Worm (Caenorhabditis elegans) whole organism, young adult: Measurements from ENCODE around the gene Y79H2A.3.

Experiments used
- F23B12.7 ChIP-seq: sonication (generic microtip); optimal IDR thresholded peaks from 2 replicates; lab custom pipeline; 2017; ENCODE audit warnings: missing genetic modification characterization, mild to moderate bottlenecking, missing compliant biosample characterization, antibody characterized with exemption, moderate library complexity; ENCODE audit not compliant: insufficient read depth
- F49E8.2 ChIP-seq: sonication (generic microtip); optimal IDR thresholded peaks from 3 replicates; lab custom pipeline; 2017; ENCODE audit warnings: missing genetic modification characterization, mild to moderate bottlenecking, missing compliant biosample characterization, antibody characterized with exemption, moderate library complexity; ENCODE audit not compliant: insufficient read depth
- F52B5.7 ChIP-seq: sonication (generic microtip); optimal IDR thresholded peaks from 2 replicates; lab custom pipeline; 2016; ENCODE audit warnings: mild to moderate bottlenecking, missing genetic modification characterization, missing compliant biosample characterization
- F55B11.4 ChIP-seq: sonication (generic microtip); optimal IDR thresholded peaks from 2 replicates; lab custom pipeline; 2016; ENCODE audit warnings: missing compliant biosample characterization, missing genetic modification characterization, borderline replicate concordance; ENCODE audit not compliant: insufficient read depth
- cebp-1 ChIP-seq, 2 experiments: fragments of 200-800 bp in 1 of 2; sonication (Bioruptor generic) in 1 of 2; sonication (generic microtip) in 1 of 2; IDR thresholded peaks in 1 of 2; optimal IDR thresholded peaks in 1 of 2; 2 replicates each; pipeline versions ENCODE4 v1.3.6 to Lab custom; 2017 to 2022; ENCODE audit warnings: missing compliant biosample characterization in 2 of 2, missing genetic modification characterization in 2 of 2, mild to moderate bottlenecking in 1 of 2, missing genetic modification reagents in 1 of 2, moderate library complexity in 1 of 2
- ceh-27 ChIP-seq: fragments of 200-800 bp; sonication (Bioruptor generic); optimal IDR thresholded peaks from 2 replicates; lab custom pipeline; 2018; ENCODE audit warnings: mild to moderate bottlenecking, missing genetic modification characterization, moderate library complexity, missing compliant biosample characterization
- dox-1 ChIP-seq: fragments of 200-800 bp; sonication (Bioruptor generic); IDR thresholded peaks from 2 replicates; pipeline ENCODE4 v1.3.6; 2022; ENCODE audit warnings: missing genetic modification reagents, missing genetic modification characterization, missing compliant biosample characterization
- snpc-4 ChIP-seq, 5 experiments: fragments of 150-350 bp in 1 of 5; sonication (generic microtip) in 4 of 5; optimal IDR thresholded peaks; 2 replicates each; lab custom pipeline; 2014 to 2018; ENCODE audit warnings: missing genetic modification characterization in 5 of 5, missing biosample characterization in 3 of 5, antibody characterized with exemption in 2 of 5, mild to moderate bottlenecking in 2 of 5, missing compliant biosample characterization in 2 of 5, missing genotype in 2 of 5, moderate library complexity in 2 of 5, missing genetic modification reagents in 1 of 5

Y79H2A.3 gene

DNA sequence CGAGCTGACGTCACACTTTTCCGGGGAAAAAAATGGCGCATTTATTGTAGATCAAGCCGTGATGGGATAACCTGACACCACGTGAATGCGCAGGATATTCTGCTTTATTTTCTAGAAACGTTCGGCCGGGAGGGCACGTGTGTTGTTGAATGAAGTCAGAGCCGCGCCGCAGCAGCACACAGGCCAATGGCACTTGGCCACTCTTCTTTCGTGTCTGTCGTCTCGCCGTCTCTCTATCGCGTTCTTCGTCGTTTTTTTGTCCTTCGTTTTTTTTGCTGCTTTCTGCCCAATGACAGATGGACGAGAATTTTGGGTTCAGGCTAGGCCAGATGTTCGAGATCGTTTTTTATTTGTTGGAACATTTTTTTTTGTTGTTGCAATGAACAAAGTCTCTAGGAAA is 70.6 kb downstream of the Y79H2A.3 start (continued):
- no peak for TF ChIP-seq F52B5.7 (tag; lab: Kevin White, UChicago)
- no peak for TF ChIP-seq cebp-1 (GFP tag; IDR thresholded peaks at IDR 0.05; lab: Robert Waterston, UW)
- peak; percentile 43 for TF ChIP-seq cebp-1 (tag; optimal IDR thresholded peaks at IDR 0.05; lab: Kevin White, UChicago)
- TF ChIP-seq dox-1 (GFP tag; lab: Robert Waterston, UW), result peak; percentile 43
- no peak for TF ChIP-seq F55B11.4
- peak; percentile 2 for TF ChIP-seq ceh-27 (GFP tag; lab: Kevin White, UChicago)
- TF ChIP-seq F23B12.7 (tag; lab: Kevin White, UChicago), result peak; percentile 59
- no peak for TF ChIP-seq snpc-4 (GFP tag; optimal IDR thresholded peaks at IDR 0.05; lab: Kevin White, UChicago)
- TF ChIP-seq snpc-4 (tag; optimal IDR thresholded peaks at IDR 0.05; lab: Kevin White, UChicago), result peak in 1 of 4 experiments; percentile 44
- no peak for TF ChIP-seq F49E8.2 (tag; lab: Kevin White, UChicago)
